Worm (Caenorhabditis elegans) whole organism, young adult: ENCODE measurements around the gene glb-2.

Experiments used
- B0261.1 ChIP-seq: sonication (generic microtip); optimal IDR thresholded peaks from 2 replicates; lab custom pipeline; 2016; ENCODE audit warnings: mild to moderate bottlenecking, missing genetic modification characterization, moderate library complexity, missing compliant biosample characterization
- T07F8.4 ChIP-seq: sonication (generic microtip); optimal IDR thresholded peaks from 2 replicates; lab custom pipeline; 2016; ENCODE audit warnings: mild to moderate bottlenecking, missing genetic modification characterization, moderate library complexity, missing compliant biosample characterization
- ama-1 ChIP-seq, 3 experiments: fragments of 150-350 bp in 1 of 3; sonication (generic microtip) in 2 of 3; optimal IDR thresholded peaks; 2 replicates each; lab custom pipeline; 2014 to 2018; ENCODE audit warnings: missing biosample characterization in 2 of 3, missing genetic modification characterization in 2 of 3, missing genetic modification reagents in 2 of 3
- attf-5 ChIP-seq: fragments of 200-800 bp; sonication (Bioruptor generic); optimal IDR thresholded peaks from 2 replicates; lab custom pipeline; 2018; ENCODE audit warnings: mild to moderate bottlenecking, missing genetic modification characterization, missing compliant biosample characterization
- efl-1 ChIP-seq: fragments of 150-350 bp; optimal IDR thresholded peaks from 2 replicates; lab custom pipeline; 2014; ENCODE audit warnings: missing biosample characterization, missing genetic modification reagents, missing genetic modification characterization
- hmg-1.2 ChIP-seq: fragments of 200-800 bp; sonication (Bioruptor generic); IDR thresholded peaks from 2 replicates; pipeline ENCODE4 v1.3.6; 2022; ENCODE audit warnings: missing genetic modification reagents, missing genetic modification characterization, missing compliant biosample characterization
- hrde-1 ChIP-seq: sonication (generic microtip); optimal IDR thresholded peaks from 2 replicates; lab custom pipeline; 2016; ENCODE audit warnings: missing genetic modification characterization, mild to moderate bottlenecking, missing compliant biosample characterization, moderate library complexity, missing genotype, missing genetic modification reagents, borderline replicate concordance
- madf-8 ChIP-seq: fragments of 200-800 bp; sonication (Bioruptor generic); conservative IDR thresholded peaks from 2 replicates; pipeline ENCODE4 v1.3.6; 2022; ENCODE audit warnings: missing genetic modification reagents, missing genetic modification characterization, missing compliant biosample characterization
- snpc-4 ChIP-seq, 5 experiments: fragments of 150-350 bp in 1 of 5; sonication (generic microtip) in 4 of 5; optimal IDR thresholded peaks; 2 replicates each; lab custom pipeline; 2014 to 2018; ENCODE audit warnings: missing genetic modification characterization in 5 of 5, missing biosample characterization in 3 of 5, antibody characterized with exemption in 2 of 5, mild to moderate bottlenecking in 2 of 5, missing compliant biosample characterization in 2 of 5, missing genotype in 2 of 5, moderate library complexity in 2 of 5, missing genetic modification reagents in 1 of 5
- tlf-1 ChIP-seq: fragments of 200-800 bp; sonication (Bioruptor generic); optimal IDR thresholded peaks from 2 replicates; lab custom pipeline; 2018; ENCODE audit warnings: mild to moderate bottlenecking, missing genetic modification characterization, missing compliant biosample characterization
- unc-130 ChIP-seq: sonication (generic microtip); optimal IDR thresholded peaks from 2 replicates; lab custom pipeline; 2016; ENCODE audit warnings: missing genetic modification reagents, missing genetic modification characterization, missing compliant biosample characterization

ce11 chrIV:7212769-7213168, 50.3 kb downstream of the glb-2 start:
- TF ChIP-seq madf-8 (GFP tag; lab: Robert Waterston, UW): no peak
- TF ChIP-seq B0261.1 (tag; lab: Kevin White, UChicago): no peak
- TF ChIP-seq unc-130: no peak
- no peak for TF ChIP-seq efl-1
- TF ChIP-seq attf-5 (GFP tag; lab: Kevin White, UChicago): no peak
- TF ChIP-seq T07F8.4 (tag; lab: Kevin White, UChicago): no peak
- TF ChIP-seq hrde-1 (tag; lab: Kevin White, UChicago): no peak
- no peak for TF ChIP-seq ama-1 (optimal IDR thresholded peaks at IDR 0.05; lab: Kevin White, UChicago)
- no peak for TF ChIP-seq ama-1 (GFP tag; optimal IDR thresholded peaks at IDR 0.05; lab: Kevin White, UChicago)
- TF ChIP-seq hmg-1.2 (GFP tag; lab: Robert Waterston, UW): no peak
- TF ChIP-seq snpc-4 (GFP tag; optimal IDR thresholded peaks at IDR 0.05; lab: Kevin White, UChicago): no peak
- TF ChIP-seq snpc-4 (tag; optimal IDR thresholded peaks at IDR 0.05; lab: Kevin White, UChicago): no peak
- TF ChIP-seq tlf-1 (GFP tag; lab: Kevin White, UChicago): no peak
